Worm (Caenorhabditis elegans) whole organism, early embryonic: ENCODE data around the gene str-102.

Source experiments
- F13C5.2 ChIP-seq: sonication (generic microtip); optimal IDR thresholded peaks from 2 replicates; lab custom pipeline; 2017; ENCODE audit warnings: mild to moderate bottlenecking, missing genetic modification characterization, inconsistent platforms, missing compliant biosample characterization
- aly-1 ChIP-seq: sonication (generic microtip); optimal IDR thresholded peaks from 2 replicates; lab custom pipeline; 2016; ENCODE audit warnings: missing genetic modification characterization, missing compliant biosample characterization
- ama-1 ChIP-seq: fragments of 150-350 bp; optimal IDR thresholded peaks from 2 replicates; lab custom pipeline; 2014
- ceh-13 ChIP-seq: fragments of 200-800 bp; sonication (Bioruptor generic); optimal IDR thresholded peaks from 2 replicates; lab custom pipeline; 2018; ENCODE audit warnings: mild to moderate bottlenecking, missing genetic modification characterization, missing compliant biosample characterization
- ceh-36 ChIP-seq: sonication (generic microtip); optimal IDR thresholded peaks from 2 replicates; lab custom pipeline; 2016; ENCODE audit warnings: missing genetic modification characterization, inconsistent platforms, missing compliant biosample characterization
- ets-7 ChIP-seq: sonication (generic microtip); optimal IDR thresholded peaks from 2 replicates; lab custom pipeline; 2016; ENCODE audit warnings: missing genotype, missing genetic modification characterization, missing compliant biosample characterization
- flt-1 ChIP-seq: fragments of 200-800 bp; sonication (Bioruptor generic); IDR thresholded peaks from 2 replicates; pipeline ENCODE4 v1.3.6; 2022; ENCODE audit warnings: missing genetic modification characterization, missing compliant biosample characterization
- hmbx-1 ChIP-seq: sonication (generic microtip); optimal IDR thresholded peaks from 2 replicates; lab custom pipeline; 2016; ENCODE audit warnings: mild to moderate bottlenecking, missing genetic modification characterization, missing compliant biosample characterization
- hmg-4 ChIP-seq: fragments of 200-800 bp; sonication (Bioruptor generic); optimal IDR thresholded peaks from 2 replicates; lab custom pipeline; 2018; ENCODE audit warnings: mild to moderate bottlenecking, missing genetic modification characterization, missing compliant biosample characterization
- hnd-1 ChIP-seq: sonication (generic microtip); optimal IDR thresholded peaks from 2 replicates; lab custom pipeline; 2016; ENCODE audit warnings: missing genetic modification characterization, missing compliant biosample characterization
- pes-1 ChIP-seq: fragments of 200-800 bp; sonication (Bioruptor generic); IDR thresholded peaks from 2 replicates; pipeline ENCODE4 v1.3.6; 2022; ENCODE audit warnings: missing genetic modification reagents, missing genetic modification characterization, missing compliant biosample characterization
- scrt-1 ChIP-seq: fragments of 200-800 bp; sonication (Bioruptor generic); IDR thresholded peaks from 2 replicates; pipeline ENCODE4 v1.3.6; 2022; ENCODE audit warnings: missing genetic modification characterization, missing compliant biosample characterization
- sea-1 ChIP-seq: fragments of 200-800 bp; sonication (Bioruptor generic); conservative IDR thresholded peaks from 2 replicates; pipeline ENCODE4 v1.3.6; 2022; ENCODE audit warnings: missing genetic modification characterization, missing compliant biosample characterization
- tra-4 ChIP-seq: sonication (generic microtip); optimal IDR thresholded peaks from 2 replicates; lab custom pipeline; 2017; ENCODE audit warnings: missing genetic modification characterization, missing compliant biosample characterization

ce11 chrV:15432457-15432856 is 47.6 kb downstream of the str-102 start, which contains the start of gene T26H5.8:
- TF ChIP-seq scrt-1 (GFP tag; lab: Robert Waterston, UW) (no peak), ama-1 (lab: Kevin White, UChicago) (no peak), pes-1 (no peak), sea-1 (GFP tag; lab: Robert Waterston, UW) (no peak), ceh-13 (GFP tag; lab: Kevin White, UChicago) (no peak), tra-4 (tag; lab: Kevin White, UChicago) (no peak), hmg-4 (GFP tag; lab: Kevin White, UChicago) (no peak), hmbx-1 (tag; lab: Kevin White, UChicago) (no peak), aly-1 (tag; lab: Kevin White, UChicago) (no peak), flt-1 (no peak), F13C5.2 (tag; lab: Kevin White, UChicago) (no peak), hnd-1 (no peak), ceh-36 (tag; lab: Kevin White, UChicago) (no peak), ets-7 (tag; lab: Kevin White, UChicago) (no peak)
